Fruit fly (Drosophila melanogaster) whole organism, embryonic: ENCODE measurements around the gene CG13056.

Experiments used
- Atf6 ChIP-seq: fragments of 200-800 bp; sonication (Bioruptor generic); IDR thresholded peaks from 2 replicates; pipeline ENCODE4 v1.3.6; 2022; ENCODE audit warnings: missing biosample characterization, missing genetic modification characterization
- B-H2 ChIP-seq: fragments of 200-800 bp; sonication (Bioruptor generic); optimal IDR thresholded peaks from 2 replicates; lab custom pipeline; 2018; ENCODE audit warnings: missing biosample characterization, mild to moderate bottlenecking, missing genetic modification characterization
- CG10321 ChIP-seq: fragments of 200-800 bp; sonication (Bioruptor generic); IDR thresholded peaks from 2 replicates; pipeline ENCODE4 v1.3.6; 2022; ENCODE audit warnings: missing biosample characterization, missing genetic modification characterization
- CG11093 ChIP-seq: fragments of 200-800 bp; sonication (Bioruptor generic); IDR thresholded peaks from 3 replicates; pipeline ENCODE4 v1.3.6; 2022; ENCODE audit warnings: missing biosample characterization, missing genetic modification characterization
- CG11504 ChIP-seq: fragments of 200-800 bp; sonication (Bioruptor generic); optimal IDR thresholded peaks from 3 replicates; lab custom pipeline; 2019; ENCODE audit warnings: missing biosample characterization, mild to moderate bottlenecking, missing genetic modification characterization, moderate library complexity
- CG12744 ChIP-seq: fragments of 200-800 bp; sonication (Bioruptor generic); optimal IDR thresholded peaks from 2 replicates; lab custom pipeline; 2016; ENCODE audit warnings: missing biosample characterization, missing genetic modification characterization
- CG12769 ChIP-seq: fragments of 200-800 bp; sonication (Bioruptor generic); optimal IDR thresholded peaks from 2 replicates; lab custom pipeline; 2019; ENCODE audit warnings: missing biosample characterization, mild to moderate bottlenecking, missing genetic modification characterization, moderate library complexity
- CG14441 ChIP-seq: fragments of 200-800 bp; sonication (Bioruptor generic); IDR thresholded peaks from 2 replicates; pipeline ENCODE4 v1.3.6; 2022; ENCODE audit warnings: missing biosample characterization, missing genetic modification characterization
- CG15011 ChIP-seq: fragments of 200-800 bp; sonication (Bioruptor generic); optimal IDR thresholded peaks from 3 replicates; lab custom pipeline; 2018; ENCODE audit warnings: missing biosample characterization, mild to moderate bottlenecking, missing genetic modification characterization
- CG15073 ChIP-seq: fragments of 200-800 bp; sonication (Bioruptor generic); optimal IDR thresholded peaks from 2 replicates; lab custom pipeline; 2016; ENCODE audit warnings: missing biosample characterization, missing genetic modification characterization
- CG16779 ChIP-seq: fragments of 200-800 bp; sonication (Bioruptor generic); IDR thresholded peaks from 2 replicates; pipeline ENCODE4 v1.3.6; 2022; ENCODE audit warnings: missing biosample characterization, missing genetic modification characterization
- CG17385 ChIP-seq: fragments of 200-800 bp; sonication (Bioruptor generic); optimal IDR thresholded peaks from 3 replicates; lab custom pipeline; 2018; ENCODE audit warnings: missing biosample characterization, mild to moderate bottlenecking, missing genetic modification characterization
- CG18262 ChIP-seq: fragments of 200-800 bp; optimal IDR thresholded peaks from 3 replicates; lab custom pipeline; 2019; ENCODE audit warnings: missing biosample characterization, mild to moderate bottlenecking, missing genetic modification characterization, moderate library complexity
- CG31224 ChIP-seq: fragments of 200-800 bp; sonication (Bioruptor generic); IDR thresholded peaks from 2 replicates; pipeline ENCODE4 v1.3.6; 2022; ENCODE audit warnings: missing biosample characterization, missing genetic modification characterization
- CG32532 ChIP-seq: fragments of 200-800 bp; sonication (Bioruptor generic); IDR thresholded peaks from 2 replicates; pipeline ENCODE4 v1.3.6; 2022; ENCODE audit warnings: missing biosample characterization, missing genetic modification characterization
- CG4282 ChIP-seq: fragments of 200-800 bp; sonication (Bioruptor generic); optimal IDR thresholded peaks from 2 replicates; lab custom pipeline; 2016; ENCODE audit warnings: missing biosample characterization, missing genetic modification characterization
- CG4820 ChIP-seq: fragments of 200-800 bp; sonication (Bioruptor generic); optimal IDR thresholded peaks from 3 replicates; lab custom pipeline; 2016; ENCODE audit warnings: missing biosample characterization, missing genetic modification characterization
- CG6683 ChIP-seq: fragments of 200-800 bp; sonication (Bioruptor generic); optimal IDR thresholded peaks from 2 replicates; lab custom pipeline; 2017; ENCODE audit warnings: missing biosample characterization, mild to moderate bottlenecking, missing genetic modification characterization, missing genetic modification reagents
- CG7357 ChIP-seq: fragments of 200-800 bp; sonication (Bioruptor generic); IDR thresholded peaks from 3 replicates; pipeline ENCODE4 v1.3.6; 2022; ENCODE audit warnings: missing biosample characterization, missing genetic modification characterization
- CG7928 ChIP-seq: fragments of 200-800 bp; sonication (Bioruptor generic); optimal IDR thresholded peaks from 2 replicates; lab custom pipeline; 2017; ENCODE audit warnings: missing biosample characterization, mild to moderate bottlenecking, missing genetic modification characterization
- CG7987 ChIP-seq: fragments of 200-800 bp; sonication (Bioruptor generic); optimal IDR thresholded peaks from 2 replicates; lab custom pipeline; 2018; ENCODE audit warnings: missing biosample characterization, mild to moderate bottlenecking, missing genetic modification characterization, moderate library complexity
- CG8924 ChIP-seq: fragments of 200-800 bp; optimal IDR thresholded peaks from 3 replicates; lab custom pipeline; 2019; ENCODE audit warnings: missing biosample characterization, mild to moderate bottlenecking, missing genetic modification characterization, moderate library complexity
- CG9727 ChIP-seq: fragments of 200-800 bp; sonication (Bioruptor generic); optimal IDR thresholded peaks from 3 replicates; lab custom pipeline; 2017; ENCODE audit warnings: missing biosample characterization, mild to moderate bottlenecking, missing genetic modification characterization
- CkIIα-i1 ChIP-seq: fragments of 200-800 bp; sonication (Bioruptor generic); IDR thresholded peaks from 2 replicates; pipeline ENCODE4 v1.3.6; 2022; ENCODE audit warnings: missing biosample characterization, missing genetic modification characterization
- CoRest ChIP-seq: fragments of 200-800 bp; sonication (Bioruptor generic); optimal IDR thresholded peaks from 3 replicates; lab custom pipeline; 2018; ENCODE audit warnings: missing biosample characterization, mild to moderate bottlenecking, missing genetic modification characterization, moderate library complexity
- Dfd ChIP-seq, 2 experiments: fragments of >200 bp; optimal IDR thresholded peaks; 2 replicates each; lab custom pipeline; 2017; ENCODE audit warnings: missing biosample characterization in 2 of 2, missing genetic modification characterization in 2 of 2
- Dll ChIP-seq: fragments of 200-800 bp; sonication (Bioruptor generic); IDR thresholded peaks from 4 replicates; pipeline ENCODE4 v1.3.6; 2022; ENCODE audit warnings: missing biosample characterization, missing genetic modification characterization; ENCODE audit not compliant: partially characterized antibody
- H15 ChIP-seq: fragments of 200-800 bp; sonication (Bioruptor generic); IDR thresholded peaks from 3 replicates; pipeline ENCODE4 v1.3.6; 2022; ENCODE audit warnings: missing biosample characterization, missing genetic modification characterization
- HLH3B ChIP-seq: fragments of 200-800 bp; sonication (Bioruptor generic); IDR thresholded peaks from 2 replicates; pipeline ENCODE4 v1.3.6; 2022; ENCODE audit warnings: missing biosample characterization, missing genetic modification characterization
- Hr39 ChIP-seq: fragments of >200 bp; optimal IDR thresholded peaks from 2 replicates; lab custom pipeline; 2017
- Kr ChIP-seq: fragments of 200-800 bp; sonication (Bioruptor generic); optimal IDR thresholded peaks from 2 replicates; lab custom pipeline; 2017; ENCODE audit warnings: missing biosample characterization, mild to moderate bottlenecking, missing genetic modification characterization
- Myb ChIP-seq: fragments of 200-800 bp; sonication (Bioruptor generic); optimal IDR thresholded peaks from 2 replicates; lab custom pipeline; 2016; ENCODE audit warnings: missing biosample characterization, missing genetic modification characterization
- Nf-YC ChIP-seq: fragments of 200-800 bp; optimal IDR thresholded peaks from 3 replicates; lab custom pipeline; 2019; ENCODE audit warnings: missing biosample characterization, mild to moderate bottlenecking, missing genetic modification characterization, moderate library complexity
- Rx ChIP-seq: fragments of 200-800 bp; sonication (Bioruptor generic); IDR thresholded peaks from 2 replicates; pipeline ENCODE4 v1.3.6; 2022; ENCODE audit warnings: missing biosample characterization, missing genetic modification characterization
- Spps ChIP-seq: fragments of 200-800 bp; sonication (Bioruptor generic); optimal IDR thresholded peaks from 2 replicates; lab custom pipeline; 2018; ENCODE audit warnings: missing biosample characterization, mild to moderate bottlenecking, missing genetic modification characterization
- Taf1 ChIP-seq: fragments of 200-800 bp; sonication (Bioruptor generic); IDR thresholded peaks from 2 replicates; pipeline ENCODE4 v1.3.6; 2022; ENCODE audit warnings: missing biosample characterization, missing genetic modification characterization
- Vsx1 ChIP-seq: fragments of 200-800 bp; sonication (Bioruptor generic); optimal IDR thresholded peaks from 2 replicates; lab custom pipeline; 2017; ENCODE audit warnings: missing biosample characterization, mild to moderate bottlenecking, missing genetic modification characterization, missing genetic modification reagents
- amos ChIP-seq: fragments of 200-800 bp; sonication (Bioruptor generic); IDR thresholded peaks from 2 replicates; pipeline ENCODE4 v1.3.6; 2022; ENCODE audit warnings: missing biosample characterization, missing genetic modification characterization; ENCODE audit not compliant: partially characterized antibody
- cato ChIP-seq: fragments of 200-800 bp; sonication (Bioruptor generic); optimal IDR thresholded peaks from 2 replicates; lab custom pipeline; 2016; ENCODE audit warnings: missing biosample characterization, missing genetic modification characterization, borderline replicate concordance
- croc ChIP-seq: fragments of 200-800 bp; sonication (Bioruptor generic); conservative IDR thresholded peaks from 3 replicates; pipeline ENCODE4 v1.3.6; 2022; ENCODE audit warnings: missing biosample characterization, missing genetic modification characterization
- dysf ChIP-seq: fragments of 200-800 bp; sonication (Bioruptor generic); IDR thresholded peaks from 3 replicates; pipeline ENCODE4 v1.3.6; 2022; ENCODE audit warnings: missing biosample characterization, missing genetic modification characterization
- en ChIP-seq: fragments of 200-800 bp; sonication (Bioruptor generic); optimal IDR thresholded peaks from 2 replicates; lab custom pipeline; 2016; ENCODE audit warnings: missing biosample characterization, missing genetic modification characterization
- fru ChIP-seq: fragments of >200 bp; optimal IDR thresholded peaks from 2 replicates; lab custom pipeline; 2017
- gro ChIP-seq: fragments of 200-800 bp; sonication (Bioruptor generic); optimal IDR thresholded peaks from 2 replicates; lab custom pipeline; 2016; ENCODE audit warnings: missing biosample characterization, missing genetic modification characterization
- lov ChIP-seq, 2 experiments: fragments of 200-800 bp in 1 of 2; fragments of >200 bp in 1 of 2; sonication (Bioruptor generic) in 1 of 2; IDR thresholded peaks in 1 of 2; optimal IDR thresholded peaks in 1 of 2; 2 replicates in 1 of 2; 3 replicates in 1 of 2; pipeline versions ENCODE4 v1.3.6 to Lab custom; 2017 to 2022; ENCODE audit warnings: missing biosample characterization in 1 of 2, missing genetic modification characterization in 1 of 2
- phol ChIP-seq: fragments of 200-800 bp; sonication (Bioruptor generic); optimal IDR thresholded peaks from 3 replicates; lab custom pipeline; 2018; ENCODE audit warnings: missing biosample characterization, mild to moderate bottlenecking, missing genetic modification characterization, moderate library complexity
- tin ChIP-seq: fragments of 200-800 bp; sonication (Bioruptor generic); optimal IDR thresholded peaks from 3 replicates; lab custom pipeline; 2016; ENCODE audit warnings: missing biosample characterization, missing genetic modification characterization
- tll ChIP-seq, 2 experiments: fragments of 200-800 bp in 1 of 2; fragments of >200 bp in 1 of 2; sonication (Bioruptor generic) in 1 of 2; optimal IDR thresholded peaks; 2 replicates each; lab custom pipeline; 2017 to 2019; ENCODE audit warnings: missing biosample characterization in 2 of 2, missing genetic modification characterization in 2 of 2, mild to moderate bottlenecking in 1 of 2, moderate library complexity in 1 of 2
- tx ChIP-seq: fragments of 200-800 bp; sonication (Bioruptor generic); optimal IDR thresholded peaks from 2 replicates; lab custom pipeline; 2016; ENCODE audit warnings: missing biosample characterization, missing genetic modification characterization
- vvl ChIP-seq: fragments of 200-800 bp; sonication (Bioruptor generic); IDR thresholded peaks from 2 replicates; pipeline ENCODE4 v1.3.6; 2022; ENCODE audit warnings: missing biosample characterization, missing genetic modification characterization
- zen ChIP-seq: fragments of 200-800 bp; sonication (Bioruptor generic); optimal IDR thresholded peaks from 3 replicates; lab custom pipeline; 2018; ENCODE audit warnings: missing biosample characterization, mild to moderate bottlenecking, missing genetic modification characterization, moderate library complexity

The CG13056 gene

dm6 chr3L:16328207-16328891, 4.8 kb upstream of the CG13056 start, which contains the start of gene CG13058 (continued):
- TF ChIP-seq lov (optimal IDR thresholded peaks at IDR 0.05; lab: Kevin White, UChicago): no peak
- TF ChIP-seq lov (GFP tag; IDR thresholded peaks at IDR 0.05; lab: Robert Waterston, UW): no peak
- no peak for TF ChIP-seq Taf1
- TF ChIP-seq CG4282 (GFP tag; lab: Kevin White, UChicago): no peak
- TF ChIP-seq tll (GFP tag; optimal IDR thresholded peaks at IDR 0.05; lab: Kevin White, UChicago): no peak
- TF ChIP-seq Vsx1: peak; percentile 16
- peak; percentile 13 for TF ChIP-seq CG15011 (GFP tag; lab: Kevin White, UChicago)
- peak; percentile 25 for TF ChIP-seq tin
- no peak for TF ChIP-seq Nf-YC (tag; lab: Kevin White, UChicago)
- peak; percentile 16 for TF ChIP-seq Myb
- TF ChIP-seq tx (GFP tag; lab: Kevin White, UChicago): peak; percentile 72
- peak; percentile 57 for TF ChIP-seq CG4820 (GFP tag; lab: Kevin White, UChicago)
- peak; percentile 64 for TF ChIP-seq CG17385
- TF ChIP-seq CG18262 (tag; lab: Kevin White, UChicago): no peak
- no peak for TF ChIP-seq CG31224 (GFP tag; lab: Robert Waterston, UW)
- TF ChIP-seq Spps: no peak
- peak; percentile 70 for TF ChIP-seq CG8924 (tag; lab: Kevin White, UChicago)
- TF ChIP-seq CkIIα-i1 (GFP tag; lab: Robert Waterston, UW): no peak
- no peak for TF ChIP-seq Rx (GFP tag; lab: Robert Waterston, UW)
- TF ChIP-seq CG9727: peak; percentile 38
- no peak for TF ChIP-seq cato (GFP tag; lab: Kevin White, UChicago)
- TF ChIP-seq en (GFP tag; lab: Kevin White, UChicago): no peak
- 0 out of 3 replicates have a peak, but pooled peaks have one; percentile 41 for TF ChIP-seq CG7357 (GFP tag; lab: Robert Waterston, UW)
- TF ChIP-seq Dll (GFP tag; lab: Robert Waterston, UW): no peak
- peak; percentile 83 for TF ChIP-seq CG11504 (tag; lab: Kevin White, UChicago)
- TF ChIP-seq Dfd (GFP tag; optimal IDR thresholded peaks at IDR 0.05; lab: Kevin White, UChicago): no peak
- no peak for TF ChIP-seq CG6683
- TF ChIP-seq CG15073 (GFP tag; lab: Kevin White, UChicago): no peak
- TF ChIP-seq CG11093 (GFP tag; lab: Robert Waterston, UW): no peak
- no peak for TF ChIP-seq B-H2 (GFP tag; lab: Kevin White, UChicago)
- no peak for TF ChIP-seq CG12744
- TF ChIP-seq gro (GFP tag; lab: Kevin White, UChicago): no peak
- no peak for TF ChIP-seq vvl (GFP tag; lab: Robert Waterston, UW)
- peak; percentile 9 for TF ChIP-seq CG7987 (GFP tag; lab: Kevin White, UChicago)
- TF ChIP-seq CG12769 (tag; lab: Kevin White, UChicago): peak; percentile 84
- TF ChIP-seq Atf6 (GFP tag; lab: Robert Waterston, UW): peak; percentile 84
- peak; percentile 78 for TF ChIP-seq HLH3B (GFP tag; lab: Robert Waterston, UW)
- no peak for TF ChIP-seq phol
- no peak for TF ChIP-seq amos (GFP tag; lab: Robert Waterston, UW)
- TF ChIP-seq CG10321 (GFP tag; lab: Robert Waterston, UW): no peak
- no peak for TF ChIP-seq CG32532 (GFP tag; lab: Robert Waterston, UW)
- no peak for TF ChIP-seq zen (tag; lab: Kevin White, UChicago)
- TF ChIP-seq CG16779 (GFP tag; lab: Robert Waterston, UW): no peak
- TF ChIP-seq croc: no peak
- 0 out of 2 replicates have a peak, but pooled peaks have one; percentile 41 for TF ChIP-seq CG14441 (GFP tag; lab: Robert Waterston, UW)
- TF ChIP-seq Hr39 (lab: Kevin White, UChicago): no peak
- no peak for TF ChIP-seq Kr (GFP tag; lab: Kevin White, UChicago)
- peak; percentile 80 for TF ChIP-seq CoRest (tag; lab: Kevin White, UChicago)
- no peak for TF ChIP-seq H15 (GFP tag; lab: Robert Waterston, UW)
- no peak for TF ChIP-seq fru (lab: Kevin White, UChicago)
- TF ChIP-seq dysf (GFP tag; lab: Robert Waterston, UW): peak; percentile 66
- peak; percentile 25 for TF ChIP-seq CG7928 (GFP tag; lab: Kevin White, UChicago)
